Worm (Caenorhabditis elegans) whole organism, L4/young adult: ENCODE measurements around the gene srh-73.

Experiments
- W03F9.2 ChIP-seq: fragments of 150-350 bp; optimal IDR thresholded peaks from 2 replicates; lab custom pipeline; 2014; ENCODE audit warnings: missing biosample characterization, missing genetic modification characterization
- him-1 ChIP-seq: sonication (generic microtip); optimal IDR thresholded peaks from 2 replicates; lab custom pipeline; 2016; ENCODE audit warnings: missing genotype, missing genetic modification reagents, missing genetic modification characterization, missing compliant biosample characterization

- TF ChIP-seq him-1 (tag; lab: Kevin White, UChicago) (no peak), W03F9.2 (tag; lab: Kevin White, UChicago) (no peak)
Observed at ce11 chrII:12550940-12551339, 39.0 kb downstream of the srh-73 start.
